Fruit fly (Drosophila melanogaster): ENCODE data around the gene WRNexo.
A peak's percentile ranks its signal among the peaks of the same experiment; 100 is the strongest.

The WRNexo gene

dm6 chr3R:18365978-18366643 is at the start of gene WRNexo, which contains the start of gene Nup43:
TSS of gene WRNexo (minus strand) at chr3R:18366162.
TSS of gene Nup43 (plus strand) at chr3R:18366638.
- TF ChIP-seq Myc (optimal IDR thresholded peaks at IDR 0.05) (peak; percentile 4), Mio (GFP tag; optimal IDR thresholded peaks at IDR 0.05) (no peak), Jra (GFP tag; optimal IDR thresholded peaks at IDR 0.05) (no peak), foxo (GFP tag; optimal IDR thresholded peaks at IDR 0.05) (peak in 1 of 2 experiments; percentile 47), dmrt93B (GFP tag; optimal IDR thresholded peaks at IDR 0.05) (peak; percentile 20), HLH106 (tag; optimal IDR thresholded peaks at IDR 0.05) (peak; percentile 57), ey (GFP tag; optimal IDR thresholded peaks at IDR 0.05) (peak; percentile 7), sv (GFP tag; optimal IDR thresholded peaks at IDR 0.05) (peak; percentile 14), woc (GFP tag; optimal IDR thresholded peaks at IDR 0.05) (peak; percentile 58)

- TF ChIP-seq lola (GFP tag; optimal IDR thresholded peaks at IDR 0.05): peak; percentile 65
- TF ChIP-seq Mio (GFP tag; optimal IDR thresholded peaks at IDR 0.05): no peak
- peak; percentile 60 for TF ChIP-seq h (GFP tag; optimal IDR thresholded peaks at IDR 0.05)
- no peak for TF ChIP-seq CG32264 (GFP tag; optimal IDR thresholded peaks at IDR 0.05)
- TF ChIP-seq psq (GFP tag; optimal IDR thresholded peaks at IDR 0.05): peak; percentile 96
- no peak for TF ChIP-seq usp (GFP tag; optimal IDR thresholded peaks at IDR 0.05)
- peak; percentile 77 for TF ChIP-seq Hnf4 (GFP tag; optimal IDR thresholded peaks at IDR 0.05)
- TF ChIP-seq Hr78 (GFP tag; optimal IDR thresholded peaks at IDR 0.05): no peak
- peak; percentile 20 for TF ChIP-seq OdsH (GFP tag; optimal IDR thresholded peaks at IDR 0.05)
- TF ChIP-seq GATAd (GFP tag; optimal IDR thresholded peaks at IDR 0.05): peak; percentile 42
- TF ChIP-seq sage (GFP tag; optimal IDR thresholded peaks at IDR 0.05): no peak
- no peak for TF ChIP-seq Sp1 (GFP tag; optimal IDR thresholded peaks at IDR 0.05)
- no peak for TF ChIP-seq CG9705 (GFP tag; optimal IDR thresholded peaks at IDR 0.05)
- TF ChIP-seq CrebA (GFP tag; optimal IDR thresholded peaks at IDR 0.05; ENCODE audit: borderline replicate concordance): no peak
- TF ChIP-seq HLH106 (tag; optimal IDR thresholded peaks at IDR 0.05): no peak
- no peak for TF ChIP-seq tai (GFP tag; optimal IDR thresholded peaks at IDR 0.05)
- no peak for TF ChIP-seq Hr83 (GFP tag; optimal IDR thresholded peaks at IDR 0.05; ENCODE audit: poor library complexity, severe bottlenecking)
- TF ChIP-seq rgr (GFP tag; optimal IDR thresholded peaks at IDR 0.05): no peak
- no peak for TF ChIP-seq Dif (GFP tag; optimal IDR thresholded peaks at IDR 0.05; ENCODE audit: partially characterized antibody)
- no peak for TF ChIP-seq jim (GFP tag; optimal IDR thresholded peaks at IDR 0.05)
- TF ChIP-seq sv (GFP tag; optimal IDR thresholded peaks at IDR 0.05): no peak
- TF ChIP-seq ey (GFP tag; optimal IDR thresholded peaks at IDR 0.05): no peak
- TF ChIP-seq Abd-B (GFP tag; optimal IDR thresholded peaks at IDR 0.05): peak; percentile 42
- TF ChIP-seq brk (GFP tag; optimal IDR thresholded peaks at IDR 0.05): no peak
- peak; percentile 49 for TF ChIP-seq woc (GFP tag; optimal IDR thresholded peaks at IDR 0.05)
- TF ChIP-seq Rel (GFP tag; optimal IDR thresholded peaks at IDR 0.05): no peak
- peak; percentile 52 for TF ChIP-seq Rel (tag; optimal IDR thresholded peaks at IDR 0.05)
- no peak for TF ChIP-seq dmrt93B (GFP tag; optimal IDR thresholded peaks at IDR 0.05)
- TF ChIP-seq dl (GFP tag; optimal IDR thresholded peaks at IDR 0.05; ENCODE audit: insufficient read depth in 1 of 2, partially characterized antibody in 2 of 2): no peak
- no peak for TF ChIP-seq pan (optimal IDR thresholded peaks at IDR 0.05)
- no peak for TF ChIP-seq Myc (optimal IDR thresholded peaks at IDR 0.05)
- TF ChIP-seq N (GFP tag; optimal IDR thresholded peaks at IDR 0.05): peak; percentile 50
- TF ChIP-seq Jra (GFP tag; optimal IDR thresholded peaks at IDR 0.05): peak; percentile 64
- no peak for TF ChIP-seq Dfd (GFP tag; optimal IDR thresholded peaks at IDR 0.05)
- TF ChIP-seq foxo (GFP tag; optimal IDR thresholded peaks at IDR 0.05): peak; percentile 34 to 61
- peak; percentile 15 for TF ChIP-seq dsf (GFP tag; optimal IDR thresholded peaks at IDR 0.05; ENCODE audit: borderline replicate concordance)
- peak; percentile 63 for TF ChIP-seq br (GFP tag; optimal IDR thresholded peaks at IDR 0.05)
- TF ChIP-seq fru (GFP tag; optimal IDR thresholded peaks at IDR 0.05): peak; percentile 38
- no peak for TF ChIP-seq Vsx2 (GFP tag; optimal IDR thresholded peaks at IDR 0.05; ENCODE audit: partially characterized antibody)
Measured at dm6 chr3R:18412279-18413214, 46.6 kb upstream of the WRNexo start, which contains the start of gene CG31122. TSS of gene CG31122 (minus strand) at chr3R:18412874.
